Worm (Caenorhabditis elegans) whole organism, mixed stage, embryonic: Measurements from ENCODE around the gene sorf-2.

Source experiments
- M03D4.4 ChIP-seq: sonication (generic microtip); optimal IDR thresholded peaks from 2 replicates; lab custom pipeline; 2017; ENCODE audit warnings: mild to moderate bottlenecking, missing genetic modification characterization, missing compliant biosample characterization
- cnd-1 ChIP-seq: fragments of 200-800 bp; sonication (Bioruptor generic); optimal IDR thresholded peaks from 2 replicates; lab custom pipeline; 2018; ENCODE audit warnings: mild to moderate bottlenecking, missing genetic modification characterization, missing compliant biosample characterization
- elt-3 ChIP-seq: fragments of 150-350 bp; optimal IDR thresholded peaks from 2 replicates; lab custom pipeline; 2014; ENCODE audit warnings: missing biosample characterization, missing genetic modification characterization
- lsy-2 ChIP-seq: fragments of 150-350 bp; optimal IDR thresholded peaks from 2 replicates; lab custom pipeline; 2014; ENCODE audit warnings: missing biosample characterization, missing genetic modification characterization
- nhr-12 ChIP-seq: fragments of 150-350 bp; optimal IDR thresholded peaks from 2 replicates; lab custom pipeline; 2014; ENCODE audit warnings: missing biosample characterization, missing genetic modification characterization
- nhr-28 ChIP-seq: fragments of 150-350 bp; optimal IDR thresholded peaks from 2 replicates; lab custom pipeline; 2014; ENCODE audit warnings: missing biosample characterization, missing genetic modification characterization
- nhr-76 ChIP-seq: sonication (generic microtip); optimal IDR thresholded peaks from 2 replicates; lab custom pipeline; 2017; ENCODE audit warnings: missing biosample characterization, missing genetic modification characterization
- snpc-4 ChIP-seq: fragments of 150-350 bp; optimal IDR thresholded peaks from 2 replicates; lab custom pipeline; 2014; ENCODE audit warnings: missing biosample characterization, missing genetic modification characterization
- unc-62 ChIP-seq: fragments of 150-350 bp; optimal IDR thresholded peaks from 2 replicates; lab custom pipeline; 2014; ENCODE audit warnings: missing biosample characterization, missing genetic modification reagents, missing genetic modification characterization

- TF ChIP-seq snpc-4 (tag; lab: Kevin White, UChicago) (no peak), nhr-12 (tag; lab: Kevin White, UChicago) (no peak), lsy-2 (no peak), nhr-28 (tag; lab: Kevin White, UChicago) (no peak), M03D4.4 (tag; lab: Kevin White, UChicago) (no peak), elt-3 (tag; lab: Kevin White, UChicago) (no peak), nhr-76 (no peak), cnd-1 (no peak), unc-62 (GFP tag; lab: Kevin White, UChicago) (no peak)
These were observed 41.8 kb downstream of the sorf-2 start, which contains the start of gene dhs-9 for ce11 chrIII:5367995-5368899.
